Fruit fly (Drosophila melanogaster): ENCODE results near the gene Dad.

Gene Dad

DNA sequence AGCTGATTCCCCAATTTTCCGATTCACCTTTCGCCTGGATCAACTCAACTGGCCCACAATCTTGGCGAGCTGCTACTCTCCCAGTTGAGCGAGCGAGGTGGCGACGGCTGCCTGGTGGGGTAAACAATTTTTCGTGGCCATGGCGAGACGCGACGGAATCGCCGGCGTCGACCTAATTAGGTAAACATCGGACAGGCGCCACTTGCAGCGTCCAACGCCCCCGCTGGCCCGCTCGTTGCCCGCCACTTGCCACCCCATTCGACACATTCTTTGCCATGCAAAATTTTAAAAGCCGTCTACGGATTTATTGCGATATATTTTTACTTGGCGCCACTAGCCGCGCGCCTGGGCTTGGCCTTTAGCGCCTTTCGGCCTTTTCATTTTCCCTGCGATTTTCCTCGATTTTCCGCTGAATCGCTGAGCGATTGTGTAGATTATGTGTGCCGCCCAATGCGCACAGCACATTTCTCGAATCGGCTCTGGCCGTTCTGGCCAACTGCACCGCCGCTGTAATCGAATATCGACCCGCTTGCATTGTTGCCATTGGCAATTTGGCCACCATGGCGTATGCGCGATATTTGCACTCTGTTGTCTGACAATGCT, 13.1 kb downstream of the Dad start (continued):
- no peak for TF ChIP-seq prd (optimal IDR thresholded peaks at IDR 0.05)
- TF ChIP-seq prd (GFP tag; IDR thresholded peaks at IDR 0.05) = no peak
- no peak for TF ChIP-seq hkb (optimal IDR thresholded peaks at IDR 0.05)
- TF ChIP-seq hkb (GFP tag; IDR thresholded peaks at IDR 0.05) = no peak
- TF ChIP-seq sr (GFP tag; IDR thresholded peaks at IDR 0.05) = peak; percentile 73; the same call in 2 of the 3 replicates
- no peak for TF ChIP-seq Xrp1 (GFP tag; IDR thresholded peaks at IDR 0.05)
- TF ChIP-seq Blimp-1 (GFP tag; optimal IDR thresholded peaks at IDR 0.05) = no peak
- TF ChIP-seq dati (GFP tag; IDR thresholded peaks at IDR 0.05) = no peak
- TF ChIP-seq CG18599 (GFP tag; optimal IDR thresholded peaks at IDR 0.05) = no peak
- TF ChIP-seq Asciz (GFP tag; optimal IDR thresholded peaks at IDR 0.05) = no peak
- 0 out of 2 replicates have a peak, but pooled peaks have one; percentile 14 for TF ChIP-seq stc (GFP tag; IDR thresholded peaks at IDR 0.05)
- TF ChIP-seq CG12769 (tag; optimal IDR thresholded peaks at IDR 0.05) = peak; percentile 89
- no peak for TF ChIP-seq Poxn (GFP tag; IDR thresholded peaks at IDR 0.05)
- TF ChIP-seq so (GFP tag; IDR thresholded peaks at IDR 0.05) = 0 out of 3 replicates have a peak, but pooled peaks have one; percentile 23
- peak; percentile 57 for TF ChIP-seq Ets65A (GFP tag)
- no peak for TF ChIP-seq H15 (GFP tag; IDR thresholded peaks at IDR 0.05)
- TF ChIP-seq hbn (GFP tag; IDR thresholded peaks at IDR 0.05; ENCODE audit: partially characterized antibody) = no peak
- TF ChIP-seq ems (GFP tag; optimal IDR thresholded peaks at IDR 0.05) = no peak
- no peak for TF ChIP-seq Mrtf (GFP tag; IDR thresholded peaks at IDR 0.05)
- 0 out of 4 replicates have a peak, but pooled peaks have one; percentile 52 for TF ChIP-seq chinmo (GFP tag; IDR thresholded peaks at IDR 0.05; ENCODE audit: partially characterized antibody)
- TF ChIP-seq sens-2 (GFP tag; IDR thresholded peaks at IDR 0.05) = no peak
- TF ChIP-seq abd-A (tag; optimal IDR thresholded peaks at IDR 0.05) = no peak
- no peak for TF ChIP-seq CG3726 (GFP tag; IDR thresholded peaks at IDR 0.05)
- peak; percentile 34; the same call in 1 of the 2 replicates for TF ChIP-seq Adf1 (GFP tag; IDR thresholded peaks at IDR 0.05)
- no peak for TF ChIP-seq CG11504 (tag; optimal IDR thresholded peaks at IDR 0.05)
- no peak for TF ChIP-seq dmrt11E (tag; optimal IDR thresholded peaks at IDR 0.05)
- no peak for TF ChIP-seq sisA (GFP tag; IDR thresholded peaks at IDR 0.05)
- TF ChIP-seq zf30C (GFP tag; optimal IDR thresholded peaks at IDR 0.05) = no peak
- TF ChIP-seq CG1602 (GFP tag; optimal IDR thresholded peaks at IDR 0.05) = no peak
- TF ChIP-seq gem (tag; optimal IDR thresholded peaks at IDR 0.05) = no peak
- TF ChIP-seq pros (GFP tag; optimal IDR thresholded peaks at IDR 0.05) = no peak
- TF ChIP-seq CG9932 (GFP tag; IDR thresholded peaks at IDR 0.05) = peak; percentile 26; the same call in 1 of the 2 replicates
- peak; percentile 37; the same call in 1 of the 3 replicates for TF ChIP-seq z (GFP tag; IDR thresholded peaks at IDR 0.05)
- no peak for TF ChIP-seq CG14860 (GFP tag; IDR thresholded peaks at IDR 0.05; ENCODE audit: partially characterized antibody)
- TF ChIP-seq zfh2 (GFP tag; optimal IDR thresholded peaks at IDR 0.05) = no peak
- TF ChIP-seq CG5180 (GFP tag; optimal IDR thresholded peaks at IDR 0.05) = no peak
- TF ChIP-seq CG6854 (GFP tag; optimal IDR thresholded peaks at IDR 0.05) = no peak
- no peak for TF ChIP-seq bowl (GFP tag; IDR thresholded peaks at IDR 0.05)
- TF ChIP-seq CG6765 (GFP tag; optimal IDR thresholded peaks at IDR 0.05) = no peak
- no peak for TF ChIP-seq CG7839 (tag; optimal IDR thresholded peaks at IDR 0.05)
- no peak for TF ChIP-seq mld (GFP tag; IDR thresholded peaks at IDR 0.05; ENCODE audit: partially characterized antibody)
- no peak for TF ChIP-seq Hr3 (GFP tag; optimal IDR thresholded peaks at IDR 0.05)
- no peak for TF ChIP-seq CoRest (tag; optimal IDR thresholded peaks at IDR 0.05)
- 0 out of 2 replicates have a peak, but pooled peaks have one; percentile 11 for TF ChIP-seq ssp (GFP tag; IDR thresholded peaks at IDR 0.05)
- no peak for TF ChIP-seq CG18011 (GFP tag; optimal IDR thresholded peaks at IDR 0.05)
- no peak for TF ChIP-seq CG12155 (GFP tag; optimal IDR thresholded peaks at IDR 0.05)
- no peak for TF ChIP-seq CG17802 (tag; optimal IDR thresholded peaks at IDR 0.05)
- no peak for TF ChIP-seq CG43689 (GFP tag; IDR thresholded peaks at IDR 0.05)
- TF ChIP-seq Hr78 (GFP tag; optimal IDR thresholded peaks at IDR 0.05) = no peak
- TF ChIP-seq psq (GFP tag; optimal IDR thresholded peaks at IDR 0.05) = no peak

Data from whole organism, embryonic.